Comparison of ENCODE assay signal across 5 worm cellular contexts in genomic region chrV:1230540-1230939, ce11.
A peak's percentile ranks its signal among the peaks of the same experiment; 100 is the strongest.
TF ChIP-seq lines count a peak whose summit lies in the region.

No protein-coding gene starts in this region.

TF ChIP-seq in whole organism, early embryonic, 17 proteins besides CTCF, POLR2A, EP300 and RAD21:
- TF ChIP-seq aly-1 (tag; optimal IDR thresholded peaks at IDR 0.05; lab: Kevin White, UChicago): no peak
- TF ChIP-seq pes-1 (GFP tag; IDR thresholded peaks at IDR 0.05; lab: Robert Waterston, UW): 0 out of 2 replicates have a peak, but pooled peaks have one; percentile 12
- peak; percentile 92 for TF ChIP-seq ceh-36 (tag; optimal IDR thresholded peaks at IDR 0.05; lab: Kevin White, UChicago)

TF ChIP-seq in whole organism, late embryonic, 69 proteins besides CTCF, POLR2A, EP300 and RAD21:
- peak; percentile 85 for TF ChIP-seq dve-1 (tag; optimal IDR thresholded peaks at IDR 0.05; lab: Kevin White, UChicago)
- TF ChIP-seq hlh-6 (tag; optimal IDR thresholded peaks at IDR 0.05; lab: Kevin White, UChicago): no peak
- no peak for TF ChIP-seq ceh-19 (GFP tag; optimal IDR thresholded peaks at IDR 0.05; lab: Kevin White, UChicago)
- no peak for TF ChIP-seq ceh-2 (tag; optimal IDR thresholded peaks at IDR 0.05; lab: Kevin White, UChicago)
- no peak for TF ChIP-seq nhr-232 (tag; optimal IDR thresholded peaks at IDR 0.05; lab: Kevin White, UChicago)
- TF ChIP-seq nfya-1 (tag; optimal IDR thresholded peaks at IDR 0.05; lab: Kevin White, UChicago): no peak
- TF ChIP-seq odd-2 (tag; optimal IDR thresholded peaks at IDR 0.05; lab: Kevin White, UChicago): no peak
- TF ChIP-seq ceh-24 (tag; optimal IDR thresholded peaks at IDR 0.05; lab: Kevin White, UChicago): no peak

TF ChIP-seq in whole organism, midembryonic, 9 proteins besides CTCF, POLR2A, EP300 and RAD21:
- TF ChIP-seq med-1 (GFP tag; optimal IDR thresholded peaks at IDR 0.05; lab: Kevin White, UChicago; ENCODE audit: insufficient read depth) (no peak), ztf-29 (GFP tag; IDR thresholded peaks at IDR 0.05; lab: Robert Waterston, UW) (peak; percentile 76; the same call in 1 of the 2 replicates)

TF ChIP-seq in whole organism, mixed stage, embryonic, 35 proteins besides CTCF, POLR2A, EP300 and RAD21:
- TF ChIP-seq flh-1 (GFP tag; optimal IDR thresholded peaks at IDR 0.05; lab: Kevin White, UChicago) (no peak), sem-2 (GFP tag; optimal IDR thresholded peaks at IDR 0.05; lab: Kevin White, UChicago) (peak; percentile 38)

TF ChIP-seq in whole organism, young adult, 124 proteins besides CTCF, POLR2A, EP300 and RAD21:
- TF ChIP-seq ccch-3 (GFP tag; optimal IDR thresholded peaks at IDR 0.05; lab: Kevin White, UChicago) (no peak), xnd-1 (tag; optimal IDR thresholded peaks at IDR 0.05; lab: Kevin White, UChicago) (no peak), lsy-27 (tag; optimal IDR thresholded peaks at IDR 0.05; lab: Kevin White, UChicago; ENCODE audit: borderline replicate concordance, insufficient read depth) (no peak), unc-130 (GFP tag; optimal IDR thresholded peaks at IDR 0.05; lab: Kevin White, UChicago) (no peak), let-526 (GFP tag; IDR thresholded peaks at IDR 0.05; lab: Robert Waterston, UW) (no peak), rcor-1 (GFP tag; IDR thresholded peaks at IDR 0.05; lab: Robert Waterston, UW) (peak; percentile 22; the same call in 1 of the 2 replicates), akir-1 (GFP tag; optimal IDR thresholded peaks at IDR 0.05; lab: Kevin White, UChicago) (no peak), ztf-6 (GFP tag; IDR thresholded peaks at IDR 0.05; lab: Robert Waterston, UW) (no peak)
